Fruit fly (Drosophila melanogaster) whole organism, embryonic: ENCODE measurements around the gene CG43901.

Source experiments
- ATbp ChIP-seq: fragments of 200-800 bp; sonication (Bioruptor generic); optimal IDR thresholded peaks from 2 replicates; lab custom pipeline; 2017; ENCODE audit warnings: missing biosample characterization, mild to moderate bottlenecking, missing genetic modification characterization, missing genetic modification reagents
- Antp ChIP-seq: fragments of 200-800 bp; sonication (Bioruptor generic); optimal IDR thresholded peaks from 3 replicates; lab custom pipeline; 2016; ENCODE audit warnings: missing biosample characterization, missing genetic modification characterization
- BtbVII ChIP-seq: fragments of 200-800 bp; sonication (Bioruptor generic); optimal IDR thresholded peaks from 3 replicates; lab custom pipeline; 2017; ENCODE audit warnings: missing biosample characterization, mild to moderate bottlenecking, missing genetic modification characterization
- CG10979 ChIP-seq: fragments of 200-800 bp; sonication (Bioruptor generic); optimal IDR thresholded peaks from 2 replicates; lab custom pipeline; 2018; ENCODE audit warnings: missing biosample characterization, mild to moderate bottlenecking, missing genetic modification characterization, moderate library complexity
- CG11398 ChIP-seq: fragments of 200-800 bp; sonication (Bioruptor generic); optimal IDR thresholded peaks from 2 replicates; lab custom pipeline; 2016; ENCODE audit warnings: missing biosample characterization, missing genetic modification characterization
- CG14014 ChIP-seq: fragments of 200-800 bp; sonication (Bioruptor generic); IDR thresholded peaks from 2 replicates; pipeline ENCODE4 v1.3.6; 2022; ENCODE audit warnings: missing biosample characterization, missing genetic modification characterization
- CG14667 ChIP-seq: fragments of 200-800 bp; sonication (Bioruptor generic); IDR thresholded peaks from 2 replicates; pipeline ENCODE4 v1.3.6; 2022; ENCODE audit warnings: missing biosample characterization, missing genetic modification characterization
- CG15479 ChIP-seq: fragments of 200-800 bp; sonication (Bioruptor generic); optimal IDR thresholded peaks from 3 replicates; lab custom pipeline; 2019; ENCODE audit warnings: missing biosample characterization, mild to moderate bottlenecking, missing genetic modification characterization, moderate library complexity
- CG1602 ChIP-seq: fragments of 200-800 bp; sonication (Bioruptor generic); optimal IDR thresholded peaks from 3 replicates; lab custom pipeline; 2016; ENCODE audit warnings: missing biosample characterization, missing genetic modification characterization
- CG16813 ChIP-seq: fragments of 200-800 bp; sonication (Bioruptor generic); IDR thresholded peaks from 3 replicates; pipeline ENCODE4 v1.3.6; 2022; ENCODE audit warnings: missing biosample characterization, missing genetic modification characterization; ENCODE audit not compliant: partially characterized antibody
- CG18011 ChIP-seq: fragments of 200-800 bp; sonication (Bioruptor generic); optimal IDR thresholded peaks from 2 replicates; lab custom pipeline; 2017; ENCODE audit warnings: missing biosample characterization, missing genetic modification characterization, mild to moderate bottlenecking, moderate library complexity, missing genotype
- CG18764 ChIP-seq: fragments of 200-800 bp; sonication (Bioruptor generic); optimal IDR thresholded peaks from 3 replicates; lab custom pipeline; 2016; ENCODE audit warnings: missing biosample characterization, missing genetic modification characterization
- CG2120 ChIP-seq: fragments of 200-800 bp; sonication (Bioruptor generic); optimal IDR thresholded peaks from 3 replicates; lab custom pipeline; 2016; ENCODE audit warnings: missing biosample characterization, missing genetic modification characterization
- CG2202 ChIP-seq: fragments of 200-800 bp; sonication (Bioruptor generic); optimal IDR thresholded peaks from 2 replicates; lab custom pipeline; 2018; ENCODE audit warnings: missing biosample characterization, mild to moderate bottlenecking, missing genetic modification characterization
- CG2712 ChIP-seq: fragments of 200-800 bp; optimal IDR thresholded peaks from 3 replicates; lab custom pipeline; 2019; ENCODE audit warnings: missing biosample characterization, mild to moderate bottlenecking, missing genetic modification characterization, moderate library complexity
- CG4404 ChIP-seq: fragments of 200-800 bp; sonication (Bioruptor generic); IDR thresholded peaks from 2 replicates; pipeline ENCODE4 v1.3.6; 2022; ENCODE audit warnings: missing biosample characterization, missing genetic modification characterization
- CG5180 ChIP-seq: fragments of 200-800 bp; sonication (Bioruptor generic); optimal IDR thresholded peaks from 3 replicates; lab custom pipeline; 2017; ENCODE audit warnings: missing biosample characterization, missing genetic modification characterization, mild to moderate bottlenecking, moderate library complexity, missing genetic modification reagents
- CG5245 ChIP-seq: fragments of 200-800 bp; sonication (Bioruptor generic); optimal IDR thresholded peaks from 3 replicates; lab custom pipeline; 2016; ENCODE audit warnings: missing biosample characterization, missing genetic modification characterization
- CG8478 ChIP-seq: fragments of >200 bp; optimal IDR thresholded peaks from 2 replicates; lab custom pipeline; 2018
- Elba2 ChIP-seq: fragments of 200-800 bp; sonication (Bioruptor generic); optimal IDR thresholded peaks from 3 replicates; lab custom pipeline; 2016; ENCODE audit warnings: missing biosample characterization, missing genetic modification characterization
- Fer1 ChIP-seq: fragments of 200-800 bp; sonication (Bioruptor generic); optimal IDR thresholded peaks from 2 replicates; lab custom pipeline; 2017; ENCODE audit warnings: missing biosample characterization, mild to moderate bottlenecking, missing genetic modification characterization
- HLH3B ChIP-seq: fragments of 200-800 bp; sonication (Bioruptor generic); IDR thresholded peaks from 2 replicates; pipeline ENCODE4 v1.3.6; 2022; ENCODE audit warnings: missing biosample characterization, missing genetic modification characterization
- Hr3 ChIP-seq: fragments of 200-800 bp; sonication (Bioruptor generic); optimal IDR thresholded peaks from 3 replicates; lab custom pipeline; 2016; ENCODE audit warnings: missing biosample characterization, missing genetic modification characterization
- MTF-1 ChIP-seq: fragments of 200-800 bp; sonication (Bioruptor generic); optimal IDR thresholded peaks from 2 replicates; lab custom pipeline; 2018; ENCODE audit warnings: missing biosample characterization, mild to moderate bottlenecking, missing genetic modification characterization, borderline replicate concordance
- Med ChIP-seq: fragments of 200-800 bp; sonication (Bioruptor generic); peaks from one replicate; lab custom pipeline; 2016; ENCODE audit warnings: missing biosample characterization, missing genetic modification characterization, mild to moderate bottlenecking, inconsistent platforms, moderate library complexity
- Meics ChIP-seq: fragments of 200-800 bp; sonication (Bioruptor generic); optimal IDR thresholded peaks from 2 replicates; lab custom pipeline; 2017; ENCODE audit warnings: missing biosample characterization, mild to moderate bottlenecking, missing genetic modification characterization
- NC2α ChIP-seq: fragments of 200-800 bp; sonication (Bioruptor generic); optimal IDR thresholded peaks from 2 replicates; lab custom pipeline; 2016; ENCODE audit warnings: missing biosample characterization, missing genetic modification characterization
- NK7.1 ChIP-seq: fragments of 200-800 bp; sonication (Bioruptor generic); optimal IDR thresholded peaks from 3 replicates; lab custom pipeline; 2016; ENCODE audit warnings: missing biosample characterization, missing genetic modification characterization
- Optix ChIP-seq: fragments of 200-800 bp; sonication (Bioruptor generic); IDR thresholded peaks from 3 replicates; pipeline ENCODE4 v1.3.6; 2022; ENCODE audit warnings: missing biosample characterization, missing genetic modification characterization
- Rfx ChIP-seq: fragments of 200-800 bp; sonication (Bioruptor generic); IDR thresholded peaks from 2 replicates; pipeline ENCODE4 v1.3.6; 2022; ENCODE audit warnings: missing biosample characterization, missing genetic modification characterization
- btn ChIP-seq: fragments of 200-800 bp; sonication (Bioruptor generic); optimal IDR thresholded peaks from 2 replicates; lab custom pipeline; 2016; ENCODE audit warnings: missing biosample characterization, missing genetic modification characterization
- chif ChIP-seq, 2 experiments: fragments of 200-800 bp; sonication (Bioruptor generic); optimal IDR thresholded peaks; 3 replicates each; lab custom pipeline; 2016; ENCODE audit warnings: missing biosample characterization in 2 of 2, missing genetic modification characterization in 2 of 2
- crol ChIP-seq: fragments of 200-800 bp; sonication (Bioruptor generic); IDR thresholded peaks from 2 replicates; pipeline ENCODE4 v1.3.6; 2022; ENCODE audit warnings: missing biosample characterization, missing genetic modification characterization
- danr ChIP-seq: fragments of 200-800 bp; sonication (Bioruptor generic); IDR thresholded peaks from 2 replicates; pipeline ENCODE4 v1.3.6; 2022; ENCODE audit warnings: missing biosample characterization, missing genetic modification characterization
- esg ChIP-seq: fragments of 200-800 bp; sonication (Bioruptor generic); conservative IDR thresholded peaks from 2 replicates; pipeline ENCODE4 v1.3.6; 2022; ENCODE audit warnings: missing biosample characterization, missing genetic modification characterization
- hb ChIP-seq: fragments of 200-800 bp; sonication (Bioruptor generic); IDR thresholded peaks from 3 replicates; pipeline ENCODE4 v1.3.6; 2022; ENCODE audit warnings: missing biosample characterization, missing genetic modification characterization; ENCODE audit not compliant: partially characterized antibody
- ken ChIP-seq: fragments of 200-800 bp; sonication (Bioruptor generic); IDR thresholded peaks from 3 replicates; pipeline ENCODE4 v1.3.6; 2022; ENCODE audit warnings: missing biosample characterization, missing genetic modification characterization
- luna ChIP-seq: fragments of 200-800 bp; sonication (Bioruptor generic); optimal IDR thresholded peaks from 2 replicates; lab custom pipeline; 2016; ENCODE audit warnings: missing biosample characterization, missing genetic modification characterization
- pan ChIP-seq, 4 experiments: fragments of >200 bp in 3 of 4; fragments of 200-800 bp in 1 of 4; sonication (Bioruptor generic) in 1 of 4; optimal IDR thresholded peaks in 3 of 4; IDR thresholded peaks in 1 of 4; 2 replicates each; pipeline versions ENCODE4 v1.3.6 to Lab custom; 2017 to 2022; ENCODE audit warnings: missing biosample characterization in 2 of 4, missing genetic modification characterization in 2 of 4, mixed read lengths in 1 of 4
- peb ChIP-seq: fragments of 200-800 bp; sonication (Bioruptor generic); IDR thresholded peaks from 2 replicates; pipeline ENCODE4 v1.3.6; 2022; ENCODE audit warnings: missing biosample characterization, missing genetic modification characterization
- pho ChIP-seq: fragments of 200-800 bp; sonication (Bioruptor generic); optimal IDR thresholded peaks from 2 replicates; lab custom pipeline; 2016; ENCODE audit warnings: missing biosample characterization, missing genetic modification characterization
- prd ChIP-seq, 3 experiments: fragments of >200 bp in 2 of 3; fragments of 200-800 bp in 1 of 3; sonication (Bioruptor generic) in 1 of 3; optimal IDR thresholded peaks in 2 of 3; IDR thresholded peaks in 1 of 3; 2 replicates in 2 of 3; 3 replicates in 1 of 3; pipeline versions ENCODE4 v1.3.6 to Lab custom; 2017 to 2022; ENCODE audit warnings: missing biosample characterization in 1 of 3, missing genetic modification characterization in 1 of 3
- repo ChIP-seq: fragments of 200-800 bp; sonication (Bioruptor generic); optimal IDR thresholded peaks from 2 replicates; lab custom pipeline; 2016; ENCODE audit warnings: missing biosample characterization, missing genetic modification characterization
- rib ChIP-seq: fragments of 200-800 bp; sonication (Bioruptor generic); IDR thresholded peaks from 2 replicates; pipeline ENCODE4 v1.3.6; 2022; ENCODE audit warnings: missing biosample characterization, missing genetic modification characterization
- salm ChIP-seq: fragments of 200-800 bp; sonication (Bioruptor generic); optimal IDR thresholded peaks from 2 replicates; lab custom pipeline; 2018; ENCODE audit warnings: missing biosample characterization, mild to moderate bottlenecking, missing genetic modification characterization
- sens-2 ChIP-seq: fragments of 200-800 bp; sonication (Bioruptor generic); IDR thresholded peaks from 2 replicates; pipeline ENCODE4 v1.3.6; 2022; ENCODE audit warnings: missing biosample characterization, missing genetic modification characterization
- sisA ChIP-seq: fragments of 200-800 bp; sonication (Bioruptor generic); IDR thresholded peaks from 2 replicates; pipeline ENCODE4 v1.3.6; 2022; ENCODE audit warnings: missing biosample characterization, missing genetic modification characterization
- slbo ChIP-seq: fragments of 200-800 bp; sonication (Bioruptor generic); IDR thresholded peaks from 2 replicates; pipeline ENCODE4 v1.3.6; 2022; ENCODE audit warnings: missing biosample characterization, missing genetic modification characterization
- stc ChIP-seq: fragments of 200-800 bp; sonication (Bioruptor generic); IDR thresholded peaks from 2 replicates; pipeline ENCODE4 v1.3.6; 2022; ENCODE audit warnings: missing biosample characterization, missing genetic modification characterization
- tgo ChIP-seq: fragments of 200-800 bp; sonication (Bioruptor generic); IDR thresholded peaks from 3 replicates; pipeline ENCODE4 v1.3.6; 2022; ENCODE audit warnings: missing biosample characterization, missing genetic modification characterization
- zen2 ChIP-seq: fragments of 200-800 bp; sonication (Bioruptor generic); IDR thresholded peaks from 3 replicates; pipeline ENCODE4 v1.3.6; 2022; ENCODE audit warnings: missing biosample characterization, missing genetic modification characterization; ENCODE audit not compliant: partially characterized antibody

CG43901 gene

dm6 chrX:10857376-10857775 is 48.2 kb upstream of the CG43901 start, which contains the start of the genes sofe and CG2186 (continued):
- no peak for TF ChIP-seq salm
- TF ChIP-seq Elba2 (GFP tag; lab: Kevin White, UChicago): peak; percentile 79
- no peak for TF ChIP-seq ATbp (GFP tag; lab: Kevin White, UChicago)
- TF ChIP-seq Meics: no peak
- TF ChIP-seq rib (GFP tag; lab: Robert Waterston, UW): no peak
- TF ChIP-seq NC2α (GFP tag; lab: Kevin White, UChicago): peak; percentile 5
- peak; percentile 67 for TF ChIP-seq slbo (GFP tag; lab: Robert Waterston, UW)
- peak; percentile 78 for TF ChIP-seq CG2120 (GFP tag; lab: Kevin White, UChicago)
- TF ChIP-seq CG16813 (GFP tag; lab: Robert Waterston, UW): peak; percentile 86
- TF ChIP-seq MTF-1: no peak
- no peak for TF ChIP-seq prd (optimal IDR thresholded peaks at IDR 0.05; lab: Kevin White, UChicago)
- peak; percentile 67 for TF ChIP-seq prd (GFP tag; IDR thresholded peaks at IDR 0.05; lab: Robert Waterston, UW)
- TF ChIP-seq danr (GFP tag; lab: Robert Waterston, UW): no peak
- TF ChIP-seq CG10979 (tag; lab: Kevin White, UChicago): peak; percentile 11
- 0 out of 3 replicates have a peak, but pooled peaks have one; percentile 41 for TF ChIP-seq tgo (GFP tag; lab: Robert Waterston, UW)
- TF ChIP-seq NK7.1 (GFP tag; lab: Kevin White, UChicago): peak; percentile 14
- TF ChIP-seq repo (GFP tag; lab: Kevin White, UChicago): no peak
- TF ChIP-seq pan (optimal IDR thresholded peaks at IDR 0.05; lab: Kevin White, UChicago): no peak
- peak in 1 of 2 experiments; percentile 50 for TF ChIP-seq pan (GFP tag; optimal IDR thresholded peaks at IDR 0.05 in 1 of 2, IDR thresholded peaks at IDR 0.05 in 1 of 2)
- TF ChIP-seq CG5180: no peak
- TF ChIP-seq Med (GFP tag; lab: Kevin White, UChicago): peak; percentile 93
- no peak for TF ChIP-seq peb (GFP tag; lab: Robert Waterston, UW)
- no peak for TF ChIP-seq CG5245
- TF ChIP-seq Fer1 (GFP tag; lab: Kevin White, UChicago): peak; percentile 10
- peak; percentile 45 for TF ChIP-seq CG4404
- TF ChIP-seq zen2 (GFP tag; lab: Robert Waterston, UW): peak; percentile 81; the same call in 1 of the 3 replicates
- TF ChIP-seq CG14667 (GFP tag; lab: Robert Waterston, UW): no peak
- peak; percentile 58 for TF ChIP-seq CG1602 (GFP tag; lab: Kevin White, UChicago)
- TF ChIP-seq CG18011 (GFP tag; lab: Kevin White, UChicago): peak; percentile 12
- peak in 1 of 2 experiments; percentile 36 for TF ChIP-seq chif (GFP tag; optimal IDR thresholded peaks at IDR 0.05; lab: Kevin White, UChicago)
- no peak for TF ChIP-seq CG8478 (lab: Kevin White, UChicago)
- no peak for TF ChIP-seq luna (GFP tag; lab: Kevin White, UChicago)
- peak; percentile 20; the same call in 1 of the 2 replicates for TF ChIP-seq CG14014 (GFP tag; lab: Robert Waterston, UW)
- TF ChIP-seq HLH3B (GFP tag; lab: Robert Waterston, UW): 0 out of 2 replicates have a peak, but pooled peaks have one; percentile 26
- peak; percentile 46 for TF ChIP-seq Antp (GFP tag; lab: Kevin White, UChicago)
- peak; percentile 5 for TF ChIP-seq CG11398
- peak; percentile 44 for TF ChIP-seq pho (GFP tag; lab: Kevin White, UChicago)
- TF ChIP-seq CG15479 (GFP tag; lab: Kevin White, UChicago): peak; percentile 6
- TF ChIP-seq ken (GFP tag; lab: Robert Waterston, UW): peak; percentile 48; the same call in 1 of the 3 replicates
- TF ChIP-seq CG18764: peak; percentile 33
- peak; percentile 76 for TF ChIP-seq hb (GFP tag; lab: Robert Waterston, UW)
- peak; percentile 70 for TF ChIP-seq Rfx (GFP tag; lab: Robert Waterston, UW)
- no peak for TF ChIP-seq crol (GFP tag; lab: Robert Waterston, UW)
- no peak for TF ChIP-seq sens-2 (GFP tag; lab: Robert Waterston, UW)
- peak; percentile 34 for TF ChIP-seq CG2202 (tag; lab: Kevin White, UChicago)
- no peak for TF ChIP-seq BtbVII
- peak; percentile 63 for TF ChIP-seq CG2712 (tag; lab: Kevin White, UChicago)
- no peak for TF ChIP-seq stc
- TF ChIP-seq btn (GFP tag; lab: Kevin White, UChicago): no peak
- TF ChIP-seq Optix (GFP tag; lab: Robert Waterston, UW): no peak
- no peak; the same call in 1 of the 2 replicates for TF ChIP-seq esg (GFP tag; lab: Robert Waterston, UW)
- peak; percentile 43 for TF ChIP-seq Hr3 (GFP tag; lab: Kevin White, UChicago)
- peak; percentile 54 for TF ChIP-seq sisA (GFP tag; lab: Robert Waterston, UW)
